Fruit fly (Drosophila melanogaster): ENCODE measurements around the gene Edc3.

- TF ChIP-seq CG8478 (optimal IDR thresholded peaks at IDR 0.05) (no peak), CTCF (optimal IDR thresholded peaks at IDR 0.05) (no peak)
Observed at dm6 chr3L:17513492-17513891, 16.2 kb downstream of the Edc3 start.

Measured in S2 (cell line).